Worm (Caenorhabditis elegans) whole organism, young adult: ENCODE results near the gene C03B1.2.

Experiments used
- B0019.2 ChIP-seq: fragments of 200-800 bp; sonication (Bioruptor generic); conservative IDR thresholded peaks from 2 replicates; pipeline ENCODE4 v1.3.6; 2022; ENCODE audit warnings: missing genetic modification reagents, missing genetic modification characterization, missing compliant biosample characterization
- B0336.3 ChIP-seq: fragments of 200-800 bp; sonication (Bioruptor generic); IDR thresholded peaks from 2 replicates; pipeline ENCODE4 v1.3.6; 2022; ENCODE audit warnings: missing genetic modification characterization, missing compliant biosample characterization
- C06A6.2 ChIP-seq: fragments of 200-800 bp; sonication (Bioruptor generic); conservative IDR thresholded peaks from 2 replicates; pipeline ENCODE4 v1.3.6; 2022; ENCODE audit warnings: missing genetic modification characterization, missing compliant biosample characterization
- F10E7.11 ChIP-seq: sonication (generic microtip); optimal IDR thresholded peaks from 2 replicates; lab custom pipeline; 2017; ENCODE audit warnings: mild to moderate bottlenecking, missing genetic modification characterization, moderate library complexity, missing compliant biosample characterization
- F23B12.7 ChIP-seq: sonication (generic microtip); optimal IDR thresholded peaks from 2 replicates; lab custom pipeline; 2017; ENCODE audit warnings: missing genetic modification characterization, mild to moderate bottlenecking, missing compliant biosample characterization, antibody characterized with exemption, moderate library complexity; ENCODE audit not compliant: insufficient read depth
- F33H1.4 ChIP-seq: fragments of 200-800 bp; sonication (Bioruptor generic); IDR thresholded peaks from 2 replicates; pipeline ENCODE4 v1.3.6; 2022; ENCODE audit warnings: missing genetic modification reagents, missing genetic modification characterization, missing compliant biosample characterization
- F57A8.1 ChIP-seq: fragments of 200-800 bp; sonication (Bioruptor generic); optimal IDR thresholded peaks from 2 replicates; lab custom pipeline; 2018; ENCODE audit warnings: mild to moderate bottlenecking, missing genetic modification characterization, moderate library complexity, missing compliant biosample characterization
- F57C9.4 ChIP-seq: sonication (generic microtip); optimal IDR thresholded peaks from 2 replicates; lab custom pipeline; 2017; ENCODE audit warnings: mild to moderate bottlenecking, missing genetic modification characterization, missing compliant biosample characterization
- T07F8.4 ChIP-seq: sonication (generic microtip); optimal IDR thresholded peaks from 2 replicates; lab custom pipeline; 2016; ENCODE audit warnings: mild to moderate bottlenecking, missing genetic modification characterization, moderate library complexity, missing compliant biosample characterization
- Y67H2A.10 ChIP-seq: fragments of 200-800 bp; sonication (Bioruptor generic); conservative IDR thresholded peaks from 2 replicates; pipeline ENCODE4 v1.3.6; 2022; ENCODE audit warnings: missing genetic modification reagents, missing genetic modification characterization, missing compliant biosample characterization
- Y95B8A.8 ChIP-seq: fragments of 200-800 bp; sonication (Bioruptor generic); IDR thresholded peaks from 2 replicates; pipeline ENCODE4 v1.3.6; 2022; ENCODE audit warnings: missing genetic modification reagents, missing genetic modification characterization, missing compliant biosample characterization
- akir-1 ChIP-seq: fragments of 200-800 bp; sonication (Bioruptor generic); optimal IDR thresholded peaks from 2 replicates; lab custom pipeline; 2018; ENCODE audit warnings: mild to moderate bottlenecking, missing genetic modification characterization, moderate library complexity, missing compliant biosample characterization
- aptf-3 ChIP-seq: fragments of 200-800 bp; sonication (Bioruptor generic); IDR thresholded peaks from 2 replicates; pipeline ENCODE4 v1.3.6; 2022; ENCODE audit warnings: missing genetic modification characterization, missing compliant biosample characterization
- athp-1 ChIP-seq: sonication (generic microtip); optimal IDR thresholded peaks from 2 replicates; lab custom pipeline; 2017; ENCODE audit warnings: mild to moderate bottlenecking, missing genetic modification characterization, missing compliant biosample characterization
- attf-3 ChIP-seq: fragments of 200-800 bp; sonication (Bioruptor generic); conservative IDR thresholded peaks from 2 replicates; pipeline ENCODE4 v1.3.6; 2022; ENCODE audit warnings: missing genetic modification reagents, missing genetic modification characterization, missing compliant biosample characterization
- bed-2 ChIP-seq: fragments of 200-800 bp; sonication (Bioruptor generic); IDR thresholded peaks from 2 replicates; pipeline ENCODE4 v1.3.6; 2022; ENCODE audit warnings: missing genetic modification reagents, missing genetic modification characterization, missing compliant biosample characterization
- cebp-2 ChIP-seq: fragments of 200-800 bp; sonication (Bioruptor generic); IDR thresholded peaks from 2 replicates; pipeline ENCODE4 v1.3.6; 2022; ENCODE audit warnings: missing genetic modification characterization, missing compliant biosample characterization
- ceh-79 ChIP-seq: sonication (generic microtip); optimal IDR thresholded peaks from 2 replicates; lab custom pipeline; 2017; ENCODE audit warnings: mild to moderate bottlenecking, missing genetic modification characterization, missing compliant biosample characterization
- chd-7 ChIP-seq: sonication (generic microtip); optimal IDR thresholded peaks from 2 replicates; lab custom pipeline; 2016; ENCODE audit warnings: mild to moderate bottlenecking, missing genetic modification characterization, moderate library complexity, missing compliant biosample characterization
- die-1 ChIP-seq: sonication (generic microtip); optimal IDR thresholded peaks from 2 replicates; lab custom pipeline; 2016; ENCODE audit warnings: missing genotype, mild to moderate bottlenecking, missing genetic modification characterization, missing compliant biosample characterization
- egl-44 ChIP-seq: fragments of 200-800 bp; sonication (Bioruptor generic); IDR thresholded peaks from 2 replicates; pipeline ENCODE4 v1.3.6; 2022; ENCODE audit warnings: missing genetic modification reagents, missing genetic modification characterization, missing compliant biosample characterization
- egrh-3 ChIP-seq: fragments of 200-800 bp; sonication (Bioruptor generic); IDR thresholded peaks from 2 replicates; pipeline ENCODE4 v1.3.6; 2022; ENCODE audit warnings: missing genetic modification reagents, missing genetic modification characterization, missing compliant biosample characterization
- ets-4 ChIP-seq: fragments of 200-800 bp; sonication (Bioruptor generic); optimal IDR thresholded peaks from 2 replicates; lab custom pipeline; 2018; ENCODE audit warnings: mild to moderate bottlenecking, missing genetic modification characterization, missing compliant biosample characterization
- hlh-12 ChIP-seq: sonication (generic microtip); optimal IDR thresholded peaks from 2 replicates; lab custom pipeline; 2016; ENCODE audit warnings: missing genetic modification characterization, missing compliant biosample characterization
- let-526 ChIP-seq: fragments of 200-800 bp; sonication (Bioruptor generic); IDR thresholded peaks from 2 replicates; pipeline ENCODE4 v1.3.6; 2022; ENCODE audit warnings: missing genetic modification reagents, missing genetic modification characterization, missing compliant biosample characterization
- lin-35 ChIP-seq, 3 experiments: fragments of 150-350 bp in 2 of 3; sonication (generic microtip) in 1 of 3; optimal IDR thresholded peaks; 2 replicates each; lab custom pipeline; 2014 to 2018; ENCODE audit warnings: missing biosample characterization in 3 of 3, missing genetic modification characterization in 3 of 3, missing genetic modification reagents in 3 of 3
- lin-40 ChIP-seq: sonication (generic microtip); optimal IDR thresholded peaks from 2 replicates; lab custom pipeline; 2016; ENCODE audit warnings: missing genetic modification characterization, mild to moderate bottlenecking, missing compliant biosample characterization, missing genotype, missing genetic modification reagents
- lsy-27 ChIP-seq: sonication (generic microtip); optimal IDR thresholded peaks from 2 replicates; lab custom pipeline; 2017; ENCODE audit warnings: missing genetic modification characterization, mild to moderate bottlenecking, missing compliant biosample characterization, antibody characterized with exemption, missing genotype, borderline replicate concordance; ENCODE audit not compliant: insufficient read depth
- madf-3 ChIP-seq: fragments of 200-800 bp; sonication (Bioruptor generic); IDR thresholded peaks from 2 replicates; pipeline ENCODE4 v1.3.6; 2022; ENCODE audit warnings: missing genetic modification reagents, missing genetic modification characterization, missing compliant biosample characterization
- madf-6 ChIP-seq: fragments of 200-800 bp; sonication (Bioruptor generic); IDR thresholded peaks from 2 replicates; pipeline ENCODE4 v1.3.6; 2022; ENCODE audit warnings: missing genetic modification reagents, missing genetic modification characterization, missing compliant biosample characterization
- mel-28 ChIP-seq: sonication (generic microtip); optimal IDR thresholded peaks from 2 replicates; lab custom pipeline; 2016; ENCODE audit warnings: borderline replicate concordance, mild to moderate bottlenecking, missing genetic modification characterization, missing compliant biosample characterization
- nhr-120 ChIP-seq: fragments of 200-800 bp; sonication (Bioruptor generic); IDR thresholded peaks from 2 replicates; pipeline ENCODE4 v1.3.6; 2022; ENCODE audit warnings: missing genetic modification characterization, missing compliant biosample characterization
- nhr-179 ChIP-seq: sonication (generic microtip); optimal IDR thresholded peaks from 2 replicates; lab custom pipeline; 2016; ENCODE audit warnings: mild to moderate bottlenecking, missing genetic modification characterization, missing compliant biosample characterization
- nhr-27 ChIP-seq: fragments of 200-800 bp; sonication (Bioruptor generic); optimal IDR thresholded peaks from 2 replicates; lab custom pipeline; 2018; ENCODE audit warnings: mild to moderate bottlenecking, missing genetic modification characterization, moderate library complexity, missing compliant biosample characterization
- snpc-1.1 ChIP-seq: sonication (generic microtip); optimal IDR thresholded peaks from 2 replicates; lab custom pipeline; 2017; ENCODE audit warnings: missing genetic modification characterization, mild to moderate bottlenecking, missing compliant biosample characterization, antibody characterized with exemption, moderate library complexity, missing genotype, missing genetic modification reagents; ENCODE audit not compliant: insufficient read depth
- sptf-2 ChIP-seq: fragments of 200-800 bp; sonication (Bioruptor generic); optimal IDR thresholded peaks from 2 replicates; lab custom pipeline; 2018; ENCODE audit warnings: mild to moderate bottlenecking, missing genetic modification characterization, missing compliant biosample characterization
- zfh-2 ChIP-seq: fragments of 200-800 bp; sonication (Bioruptor generic); conservative IDR thresholded peaks from 2 replicates; pipeline ENCODE4 v1.3.6; 2022; ENCODE audit warnings: missing genetic modification reagents, missing genetic modification characterization, missing compliant biosample characterization
- zim-3 ChIP-seq: sonication (generic microtip); optimal IDR thresholded peaks from 2 replicates; lab custom pipeline; 2017; ENCODE audit warnings: mild to moderate bottlenecking, missing genetic modification characterization, moderate library complexity, missing compliant biosample characterization
- ztf-18 ChIP-seq: sonication (generic microtip); optimal IDR thresholded peaks from 2 replicates; lab custom pipeline; 2016; ENCODE audit warnings: missing genotype, mild to moderate bottlenecking, missing genetic modification characterization, missing compliant biosample characterization
- ztf-25 ChIP-seq: fragments of 200-800 bp; sonication (Bioruptor generic); IDR thresholded peaks from 2 replicates; pipeline ENCODE4 v1.3.6; 2022; ENCODE audit warnings: missing genetic modification reagents, missing genetic modification characterization, missing compliant biosample characterization
- ztf-28 ChIP-seq: fragments of 200-800 bp; sonication (Bioruptor generic); IDR thresholded peaks from 2 replicates; pipeline ENCODE4 v1.3.6; 2022; ENCODE audit warnings: missing genetic modification reagents, missing genetic modification characterization, missing compliant biosample characterization

The C03B1.2 gene

ce11 chrX:6403122-6403521 lies 33.3 kb downstream of the C03B1.2 start, which contains the start of gene glt-4:
Gene glt-4, plus strand, starts transcription at chrX:6403422.
- no peak for TF ChIP-seq nhr-179 (tag; lab: Kevin White, UChicago)
- TF ChIP-seq ztf-18, result no peak
- TF ChIP-seq F33H1.4, result no peak
- TF ChIP-seq mel-28, result no peak
- TF ChIP-seq F23B12.7 (tag; lab: Kevin White, UChicago), result no peak
- TF ChIP-seq zim-3 (tag; lab: Kevin White, UChicago), result no peak
- TF ChIP-seq egrh-3, result no peak
- TF ChIP-seq lsy-27 (tag; lab: Kevin White, UChicago), result no peak
- TF ChIP-seq madf-3 (GFP tag; lab: Robert Waterston, UW), result no peak
- no peak for TF ChIP-seq F57C9.4 (tag; lab: Kevin White, UChicago)
- no peak for TF ChIP-seq nhr-27 (tag; lab: Kevin White, UChicago)
- no peak for TF ChIP-seq akir-1 (GFP tag; lab: Kevin White, UChicago)
- no peak for TF ChIP-seq lin-40 (tag; lab: Kevin White, UChicago)
- TF ChIP-seq C06A6.2 (GFP tag; lab: Robert Waterston, UW), result no peak
- TF ChIP-seq attf-3 (GFP tag; lab: Robert Waterston, UW), result no peak

- TF ChIP-seq chd-7 (no peak), B0336.3 (no peak), aptf-3 (no peak), F10E7.11 (tag; lab: Kevin White, UChicago) (no peak), nhr-120 (GFP tag; lab: Robert Waterston, UW) (no peak), ceh-79 (no peak), ets-4 (GFP tag; lab: Kevin White, UChicago) (no peak), C06A6.2 (GFP tag; lab: Robert Waterston, UW) (no peak), ztf-25 (GFP tag; lab: Robert Waterston, UW) (no peak), F57A8.1 (GFP tag; lab: Kevin White, UChicago) (no peak), athp-1 (no peak), T07F8.4 (no peak), madf-6 (GFP tag; lab: Robert Waterston, UW) (no peak), let-526 (GFP tag; lab: Robert Waterston, UW) (no peak), B0019.2 (GFP tag; lab: Robert Waterston, UW) (no peak)
Measured at ce11 chrX:6405905-6406304, 36.1 kb downstream of the C03B1.2 start.

ce11 chrX:6407805-6408204 lies 38.0 kb downstream of the C03B1.2 start:
- TF ChIP-seq ztf-28 (GFP tag; lab: Robert Waterston, UW) (no peak), cebp-2 (GFP tag; lab: Robert Waterston, UW) (no peak), lin-35 (GFP tag; optimal IDR thresholded peaks at IDR 0.05; lab: Kevin White, UChicago) (no peak), hlh-12 (tag; lab: Kevin White, UChicago) (no peak), Y67H2A.10 (no peak), aptf-3 (no peak), die-1 (no peak), sptf-2 (GFP tag; lab: Kevin White, UChicago) (no peak), egl-44 (GFP tag; lab: Robert Waterston, UW) (no peak), Y95B8A.8 (no peak), snpc-1.1 (tag; lab: Kevin White, UChicago) (no peak), zfh-2 (GFP tag; lab: Robert Waterston, UW) (no peak), bed-2 (no peak)
- TF ChIP-seq, all 124 proteins: peak for 0
